Worm (Caenorhabditis elegans): ENCODE data around the gene aos-1.

ce11 chrV:10117465-10117864 lies 12.6 kb downstream of the aos-1 start, which contains the start of gene C08B6.5:
- TF ChIP-seq F39B2.1 (GFP tag; IDR thresholded peaks at IDR 0.05) (no peak), nfya-1 (tag; optimal IDR thresholded peaks at IDR 0.05; ENCODE audit: borderline replicate concordance, insufficient read depth) (no peak), him-1 (tag; optimal IDR thresholded peaks at IDR 0.05) (no peak), pha-4 (tag; optimal IDR thresholded peaks at IDR 0.05) (no peak), dpl-1 (GFP tag; optimal IDR thresholded peaks at IDR 0.05) (no peak), zim-3 (tag; optimal IDR thresholded peaks at IDR 0.05) (no peak), chd-7 (tag; optimal IDR thresholded peaks at IDR 0.05) (no peak)
